Worm (Caenorhabditis elegans) whole organism, mixed stage, embryonic: ENCODE measurements around the gene F19B2.6.

Experiments
- bed-3 ChIP-seq: fragments of 200-800 bp; sonication (Bioruptor generic); optimal IDR thresholded peaks from 3 replicates; lab custom pipeline; 2018; ENCODE audit warnings: mild to moderate bottlenecking, missing genetic modification characterization, moderate library complexity, missing compliant biosample characterization
- flh-1 ChIP-seq: fragments of 200-800 bp; sonication (Bioruptor generic); optimal IDR thresholded peaks from 2 replicates; lab custom pipeline; 2018; ENCODE audit warnings: mild to moderate bottlenecking, missing genetic modification characterization, moderate library complexity, missing compliant biosample characterization
- snpc-4 ChIP-seq: fragments of 150-350 bp; optimal IDR thresholded peaks from 2 replicates; lab custom pipeline; 2014; ENCODE audit warnings: missing biosample characterization, missing genetic modification characterization
- unc-62 ChIP-seq: fragments of 150-350 bp; optimal IDR thresholded peaks from 2 replicates; lab custom pipeline; 2014; ENCODE audit warnings: missing biosample characterization, missing genetic modification reagents, missing genetic modification characterization

DNA sequence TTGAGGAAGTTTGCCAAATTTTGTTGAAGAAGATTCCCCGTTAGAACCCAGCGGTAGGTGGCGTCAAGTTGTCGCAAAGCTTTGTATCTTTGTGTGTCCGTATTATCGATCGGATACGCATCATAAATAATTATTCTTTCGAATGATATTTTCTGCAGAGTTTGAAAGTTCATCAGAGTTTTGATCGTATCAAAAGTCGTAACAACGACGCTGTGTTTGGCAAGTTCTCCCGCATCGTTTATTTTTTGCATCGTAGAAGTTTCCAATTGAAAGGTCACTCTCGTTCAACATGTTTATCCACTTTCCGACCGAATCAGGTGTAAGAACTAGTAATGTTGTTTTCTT is 4.8 kb downstream of the F19B2.6 start:
- TF ChIP-seq snpc-4 (tag; lab: Kevin White, UChicago) (no peak), bed-3 (no peak), flh-1 (GFP tag; lab: Kevin White, UChicago) (no peak), unc-62 (GFP tag; lab: Kevin White, UChicago) (no peak)
